Fruit fly (Drosophila melanogaster): Measurements from ENCODE around the gene CG14971.

DNA sequence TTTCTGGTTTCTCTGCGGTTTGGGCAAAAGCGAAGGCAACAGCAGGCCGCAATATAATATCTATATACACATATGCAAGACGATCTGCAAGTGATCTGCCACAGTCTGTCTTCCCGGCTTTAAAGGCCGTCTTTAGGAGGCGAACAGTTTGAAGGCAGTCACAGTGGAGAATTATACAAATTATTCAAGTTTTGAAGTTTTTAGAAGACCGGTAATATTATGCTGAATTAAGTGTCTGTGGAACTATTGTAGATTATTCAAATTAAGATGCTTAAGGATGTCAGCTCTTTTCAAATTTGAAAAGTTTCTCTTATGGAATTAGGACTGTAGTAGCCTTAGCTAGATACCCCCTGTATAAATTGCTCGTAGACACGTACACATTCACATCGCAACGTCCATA, 31.0 kb downstream of the CG14971 start:
- TF ChIP-seq psq (optimal IDR thresholded peaks at IDR 0.05) (no peak), ttk (optimal IDR thresholded peaks at IDR 0.05) (no peak), h (optimal IDR thresholded peaks at IDR 0.05) (no peak)

Measured in Kc167 (cell line).